Worm (Caenorhabditis elegans) whole organism, L4 larva: Measurements from ENCODE around the gene M28.4.

Source experiments
- ces-1 ChIP-seq: fragments of 150-350 bp; sonication (generic microtip); optimal IDR thresholded peaks from 4 replicates; lab custom pipeline; 2014; ENCODE audit warnings: missing biosample characterization, missing genetic modification reagents, missing genetic modification characterization
- zag-1 ChIP-seq: fragments of 150-350 bp; optimal IDR thresholded peaks from 2 replicates; lab custom pipeline; 2014; ENCODE audit warnings: missing biosample characterization, missing genetic modification characterization

The M28.4 gene

ce11 chrII:10696060-10696459, 52.6 kb downstream of the M28.4 start:
- TF ChIP-seq ces-1 (GFP tag; lab: Kevin White, UChicago) = peak; percentile 60
- TF ChIP-seq zag-1 (tag; lab: Kevin White, UChicago) = no peak
